Worm (Caenorhabditis elegans) whole organism, L4/young adult: Measurements from ENCODE around the gene Y46D2A.3.

Source experiments
- W03F9.2 ChIP-seq: fragments of 150-350 bp; optimal IDR thresholded peaks from 2 replicates; lab custom pipeline; 2014; ENCODE audit warnings: missing biosample characterization, missing genetic modification characterization
- dao-5 ChIP-seq: sonication (generic microtip); optimal IDR thresholded peaks from 2 replicates; lab custom pipeline; 2016; ENCODE audit warnings: missing genotype, missing genetic modification characterization, moderate library complexity, missing compliant biosample characterization
- him-1 ChIP-seq: sonication (generic microtip); optimal IDR thresholded peaks from 2 replicates; lab custom pipeline; 2016; ENCODE audit warnings: missing genotype, missing genetic modification reagents, missing genetic modification characterization, missing compliant biosample characterization

DNA sequence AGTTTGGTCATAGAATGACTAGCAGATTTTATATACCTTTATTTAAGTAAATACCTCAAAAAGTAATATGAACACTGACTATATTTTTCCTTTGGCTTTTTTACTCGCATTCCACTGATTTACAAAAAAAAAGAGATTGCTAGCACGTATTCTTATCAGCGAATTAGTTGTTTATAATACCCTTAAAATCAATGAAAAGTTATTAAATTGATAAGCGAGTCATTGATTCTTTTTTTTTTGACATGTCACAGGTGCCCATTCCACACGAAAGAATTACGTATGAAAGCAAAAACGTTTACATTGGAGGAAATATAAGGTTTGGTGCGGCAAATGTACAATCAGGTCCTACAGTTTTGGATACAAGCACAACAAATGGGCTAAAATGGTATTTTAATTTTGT lies 31.8 kb downstream of the Y46D2A.3 start, which contains the start of gene btb-17:
- no peak for TF ChIP-seq him-1
- TF ChIP-seq W03F9.2 (tag; lab: Kevin White, UChicago), result no peak
- no peak for TF ChIP-seq dao-5 (tag; lab: Kevin White, UChicago)
